Worm (Caenorhabditis elegans) whole organism, L4 larva: Measurements from ENCODE around the gene Y43F8C.3.

Source experiments
- ama-1 ChIP-seq: fragments of 150-350 bp; optimal IDR thresholded peaks from 2 replicates; lab custom pipeline; 2014; ENCODE audit warnings: inconsistent platforms, mixed read lengths
- arid-1 ChIP-seq: fragments of 200-800 bp; sonication (Bioruptor generic); conservative IDR thresholded peaks from 2 replicates; pipeline ENCODE4 v1.3.6; 2022; ENCODE audit warnings: missing genetic modification reagents, missing genetic modification characterization, missing compliant biosample characterization
- ceh-32 ChIP-seq: sonication (generic microtip); optimal IDR thresholded peaks from 2 replicates; lab custom pipeline; 2016; ENCODE audit warnings: mild to moderate bottlenecking, missing genetic modification characterization, missing compliant biosample characterization; ENCODE audit not compliant: poor library complexity
- ceh-62 ChIP-seq: sonication (generic microtip); optimal IDR thresholded peaks from 2 replicates; lab custom pipeline; 2017; ENCODE audit warnings: missing biosample characterization, missing genetic modification characterization
- ces-1 ChIP-seq: fragments of 150-350 bp; sonication (generic microtip); optimal IDR thresholded peaks from 4 replicates; lab custom pipeline; 2014; ENCODE audit warnings: missing biosample characterization, missing genetic modification reagents, missing genetic modification characterization
- hlh-30 ChIP-seq: sonication (generic microtip); optimal IDR thresholded peaks from 2 replicates; lab custom pipeline; 2017; ENCODE audit warnings: antibody characterized with exemption, mild to moderate bottlenecking, missing genetic modification characterization, missing compliant biosample characterization; ENCODE audit not compliant: insufficient read depth
- lin-15B ChIP-seq: fragments of 150-350 bp; sonication (generic microtip); optimal IDR thresholded peaks from 3 replicates; lab custom pipeline; 2014; ENCODE audit warnings: missing biosample characterization, missing genetic modification characterization
- lin-39 ChIP-seq: fragments of 150-350 bp; optimal IDR thresholded peaks from 2 replicates; lab custom pipeline; 2014; ENCODE audit warnings: missing biosample characterization, missing genetic modification reagents, missing genetic modification characterization
- nhr-11 ChIP-seq: fragments of 150-350 bp; optimal IDR thresholded peaks from 2 replicates; lab custom pipeline; 2014; ENCODE audit warnings: missing biosample characterization, missing genetic modification characterization
- nhr-237 ChIP-seq: sonication (generic microtip); optimal IDR thresholded peaks from 2 replicates; lab custom pipeline; 2017; ENCODE audit warnings: missing biosample characterization, missing genetic modification characterization
- nhr-25 ChIP-seq: sonication (generic microtip); optimal IDR thresholded peaks from 2 replicates; lab custom pipeline; 2017; ENCODE audit warnings: missing genetic modification characterization, mild to moderate bottlenecking, missing compliant biosample characterization, antibody characterized with exemption, moderate library complexity, borderline replicate concordance; ENCODE audit not compliant: insufficient read depth
- php-3 ChIP-seq: fragments of 200-800 bp; sonication (Bioruptor generic); IDR thresholded peaks from 2 replicates; pipeline ENCODE4 v1.3.6; 2022; ENCODE audit warnings: missing genetic modification reagents, missing genetic modification characterization, missing compliant biosample characterization
- set-16 ChIP-seq: fragments of 200-800 bp; sonication (Bioruptor generic); IDR thresholded peaks from 2 replicates; pipeline ENCODE4 v1.3.6; 2022; ENCODE audit warnings: missing genetic modification reagents, missing genetic modification characterization, missing compliant biosample characterization
- snpc-4 ChIP-seq: fragments of 150-350 bp; optimal IDR thresholded peaks from 2 replicates; lab custom pipeline; 2014; ENCODE audit warnings: missing biosample characterization, missing genetic modification characterization
- unc-130 ChIP-seq: sonication (generic microtip); optimal IDR thresholded peaks from 2 replicates; lab custom pipeline; 2016; ENCODE audit warnings: missing genetic modification reagents, missing genetic modification characterization, missing compliant biosample characterization
- unc-39 ChIP-seq: sonication (generic microtip); optimal IDR thresholded peaks from 2 replicates; lab custom pipeline; 2017; ENCODE audit warnings: missing biosample characterization, missing genetic modification characterization
- zip-2 ChIP-seq: fragments of 150-350 bp; optimal IDR thresholded peaks from 2 replicates; lab custom pipeline; 2014; ENCODE audit warnings: missing biosample characterization, missing genetic modification characterization

Gene Y43F8C.3

ce11 chrV:19565082-19565481 is 57.3 kb downstream of the Y43F8C.3 start, which contains the start of gene kcnl-1:
Gene kcnl-1 (plus strand): TSS chrV:19565382.
- no peak for TF ChIP-seq hlh-30 (tag; lab: Kevin White, UChicago)
- TF ChIP-seq nhr-237 (tag; lab: Kevin White, UChicago), result no peak
- TF ChIP-seq ceh-32, result no peak
- TF ChIP-seq lin-15B (tag; lab: Kevin White, UChicago), result no peak
- TF ChIP-seq zip-2 (tag; lab: Kevin White, UChicago), result no peak
- TF ChIP-seq lin-39 (tag; lab: Kevin White, UChicago), result no peak
- TF ChIP-seq ama-1 (lab: Kevin White, UChicago), result no peak
- no peak for TF ChIP-seq php-3
- no peak for TF ChIP-seq snpc-4
- TF ChIP-seq unc-130, result no peak
- no peak for TF ChIP-seq nhr-25 (tag; lab: Kevin White, UChicago)
- TF ChIP-seq set-16 (GFP tag; lab: Robert Waterston, UW), result no peak
- no peak for TF ChIP-seq unc-39
- no peak for TF ChIP-seq ceh-62 (tag; lab: Kevin White, UChicago)
- TF ChIP-seq nhr-11, result no peak
- TF ChIP-seq arid-1 (GFP tag; lab: Robert Waterston, UW), result no peak
- TF ChIP-seq ces-1, result no peak
